Worm (Caenorhabditis elegans) whole organism, early embryonic: ENCODE measurements around the gene K07G6.1.

ENCODE experiments used
- B0310.2 ChIP-seq: sonication (generic microtip); optimal IDR thresholded peaks from 2 replicates; lab custom pipeline; 2016; ENCODE audit warnings: mild to moderate bottlenecking, missing genetic modification characterization, missing compliant biosample characterization
- F13C5.2 ChIP-seq: sonication (generic microtip); optimal IDR thresholded peaks from 2 replicates; lab custom pipeline; 2017; ENCODE audit warnings: mild to moderate bottlenecking, missing genetic modification characterization, inconsistent platforms, missing compliant biosample characterization
- ama-1 ChIP-seq: fragments of 150-350 bp; optimal IDR thresholded peaks from 2 replicates; lab custom pipeline; 2014
- ceh-36 ChIP-seq: sonication (generic microtip); optimal IDR thresholded peaks from 2 replicates; lab custom pipeline; 2016; ENCODE audit warnings: missing genetic modification characterization, inconsistent platforms, missing compliant biosample characterization
- ets-7 ChIP-seq: sonication (generic microtip); optimal IDR thresholded peaks from 2 replicates; lab custom pipeline; 2016; ENCODE audit warnings: missing genotype, missing genetic modification characterization, missing compliant biosample characterization
- flt-1 ChIP-seq: fragments of 200-800 bp; sonication (Bioruptor generic); IDR thresholded peaks from 2 replicates; pipeline ENCODE4 v1.3.6; 2022; ENCODE audit warnings: missing genetic modification characterization, missing compliant biosample characterization
- hmg-4 ChIP-seq: fragments of 200-800 bp; sonication (Bioruptor generic); optimal IDR thresholded peaks from 2 replicates; lab custom pipeline; 2018; ENCODE audit warnings: mild to moderate bottlenecking, missing genetic modification characterization, missing compliant biosample characterization
- hnd-1 ChIP-seq: sonication (generic microtip); optimal IDR thresholded peaks from 2 replicates; lab custom pipeline; 2016; ENCODE audit warnings: missing genetic modification characterization, missing compliant biosample characterization
- scrt-1 ChIP-seq: fragments of 200-800 bp; sonication (Bioruptor generic); IDR thresholded peaks from 2 replicates; pipeline ENCODE4 v1.3.6; 2022; ENCODE audit warnings: missing genetic modification characterization, missing compliant biosample characterization
- sea-1 ChIP-seq: fragments of 200-800 bp; sonication (Bioruptor generic); conservative IDR thresholded peaks from 2 replicates; pipeline ENCODE4 v1.3.6; 2022; ENCODE audit warnings: missing genetic modification characterization, missing compliant biosample characterization
- tra-4 ChIP-seq: sonication (generic microtip); optimal IDR thresholded peaks from 2 replicates; lab custom pipeline; 2017; ENCODE audit warnings: missing genetic modification characterization, missing compliant biosample characterization

DNA sequence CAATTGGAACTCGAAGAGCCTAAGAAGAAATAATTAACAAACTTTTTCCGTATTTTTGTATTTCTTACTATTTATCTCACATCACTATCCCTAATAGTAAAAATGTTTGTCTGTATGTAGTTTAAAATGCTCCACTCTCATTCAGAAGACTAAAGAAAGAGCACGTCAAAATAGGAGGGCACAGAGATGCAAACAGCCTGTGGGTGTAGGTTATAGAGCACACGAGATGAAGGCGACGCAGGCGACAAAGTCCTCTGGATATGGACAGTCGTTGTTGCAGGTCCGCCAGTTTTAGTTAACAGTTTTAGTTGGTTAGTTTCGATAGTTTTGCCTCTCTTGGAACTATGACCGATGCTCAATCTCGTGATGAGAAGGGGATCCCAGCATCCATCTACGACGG lies 9.4 kb upstream of the K07G6.1 start, which contains the start of gene ceh-82:
- TF ChIP-seq ama-1 (lab: Kevin White, UChicago) = no peak
- TF ChIP-seq hmg-4 (GFP tag; lab: Kevin White, UChicago) = no peak
- no peak for TF ChIP-seq tra-4 (tag; lab: Kevin White, UChicago)
- no peak for TF ChIP-seq flt-1 (GFP tag; lab: Robert Waterston, UW)
- TF ChIP-seq F13C5.2 (tag; lab: Kevin White, UChicago) = no peak
- no peak for TF ChIP-seq scrt-1
- TF ChIP-seq sea-1 (GFP tag; lab: Robert Waterston, UW) = no peak
- no peak for TF ChIP-seq ets-7 (tag; lab: Kevin White, UChicago)
- no peak for TF ChIP-seq hnd-1
- no peak for TF ChIP-seq B0310.2 (tag; lab: Kevin White, UChicago)
- no peak for TF ChIP-seq ceh-36 (tag; lab: Kevin White, UChicago)
